Fruit fly (Drosophila melanogaster) whole organism, embryonic: ENCODE data around the gene CG31445.

Experiments used
- BEAF-32 ChIP-seq: fragments of 200-800 bp; sonication (Bioruptor generic); optimal IDR thresholded peaks from 3 replicates; lab custom pipeline; 2017; ENCODE audit warnings: missing biosample characterization, missing genetic modification characterization, mild to moderate bottlenecking, moderate library complexity, missing genetic modification reagents
- CG11695 ChIP-seq: fragments of 200-800 bp; sonication (Bioruptor generic); IDR thresholded peaks from 3 replicates; pipeline ENCODE4 v1.3.6; 2022; ENCODE audit warnings: missing biosample characterization, missing genetic modification characterization
- CG12155 ChIP-seq: fragments of 200-800 bp; sonication (Bioruptor generic); optimal IDR thresholded peaks from 3 replicates; lab custom pipeline; 2016; ENCODE audit warnings: missing biosample characterization, missing genetic modification characterization
- CG15514 ChIP-seq: fragments of 200-800 bp; sonication (Bioruptor generic); optimal IDR thresholded peaks from 3 replicates; lab custom pipeline; 2017; ENCODE audit warnings: missing biosample characterization, missing genetic modification characterization, mild to moderate bottlenecking, moderate library complexity, missing genetic modification reagents
- CG15696 ChIP-seq: fragments of 200-800 bp; sonication (Bioruptor generic); optimal IDR thresholded peaks from 2 replicates; lab custom pipeline; 2019; ENCODE audit warnings: missing biosample characterization, mild to moderate bottlenecking, missing genetic modification characterization, moderate library complexity
- CG16779 ChIP-seq: fragments of 200-800 bp; sonication (Bioruptor generic); IDR thresholded peaks from 2 replicates; pipeline ENCODE4 v1.3.6; 2022; ENCODE audit warnings: missing biosample characterization, missing genetic modification characterization
- CG17361 ChIP-seq: fragments of 200-800 bp; sonication (Bioruptor generic); IDR thresholded peaks from 3 replicates; pipeline ENCODE4 v1.3.6; 2022; ENCODE audit warnings: missing biosample characterization, missing genetic modification characterization
- CG18011 ChIP-seq: fragments of 200-800 bp; sonication (Bioruptor generic); optimal IDR thresholded peaks from 2 replicates; lab custom pipeline; 2017; ENCODE audit warnings: missing biosample characterization, missing genetic modification characterization, mild to moderate bottlenecking, moderate library complexity, missing genotype
- CG18599 ChIP-seq: fragments of 200-800 bp; sonication (Bioruptor generic); optimal IDR thresholded peaks from 3 replicates; lab custom pipeline; 2017; ENCODE audit warnings: missing biosample characterization, missing genetic modification characterization, mild to moderate bottlenecking, moderate library complexity, missing genetic modification reagents
- CG18619 ChIP-seq: fragments of 200-800 bp; sonication (Bioruptor generic); optimal IDR thresholded peaks from 3 replicates; lab custom pipeline; 2017; ENCODE audit warnings: missing biosample characterization, mild to moderate bottlenecking, missing genetic modification characterization
- CG2678 ChIP-seq: fragments of 200-800 bp; sonication (Bioruptor generic); optimal IDR thresholded peaks from 3 replicates; lab custom pipeline; 2019; ENCODE audit warnings: missing biosample characterization, mild to moderate bottlenecking, missing genetic modification characterization, moderate library complexity
- CG32532 ChIP-seq: fragments of 200-800 bp; sonication (Bioruptor generic); IDR thresholded peaks from 2 replicates; pipeline ENCODE4 v1.3.6; 2022; ENCODE audit warnings: missing biosample characterization, missing genetic modification characterization
- CG4424 ChIP-seq: fragments of 200-800 bp; sonication (Bioruptor generic); optimal IDR thresholded peaks from 3 replicates; lab custom pipeline; 2016; ENCODE audit warnings: missing biosample characterization, missing genetic modification characterization
- CG7556 ChIP-seq: fragments of 200-800 bp; sonication (Bioruptor generic); optimal IDR thresholded peaks from 2 replicates; lab custom pipeline; 2017; ENCODE audit warnings: missing biosample characterization, mild to moderate bottlenecking, missing genetic modification characterization
- CG7839 ChIP-seq: fragments of 200-800 bp; sonication (Bioruptor generic); optimal IDR thresholded peaks from 3 replicates; lab custom pipeline; 2018; ENCODE audit warnings: missing biosample characterization, mild to moderate bottlenecking, missing genetic modification characterization, moderate library complexity
- CG8290 ChIP-seq, 3 experiments: fragments of 200-800 bp; sonication (Bioruptor generic); optimal IDR thresholded peaks; 2 replicates each; lab custom pipeline; 2016 to 2019; ENCODE audit warnings: missing biosample characterization in 3 of 3, missing genetic modification characterization in 3 of 3, mild to moderate bottlenecking in 2 of 3, moderate library complexity in 1 of 3
- CG9727 ChIP-seq: fragments of 200-800 bp; sonication (Bioruptor generic); optimal IDR thresholded peaks from 3 replicates; lab custom pipeline; 2017; ENCODE audit warnings: missing biosample characterization, mild to moderate bottlenecking, missing genetic modification characterization
- D19A ChIP-seq: fragments of 200-800 bp; optimal IDR thresholded peaks from 3 replicates; lab custom pipeline; 2019; ENCODE audit warnings: missing biosample characterization, mild to moderate bottlenecking, missing genetic modification characterization, moderate library complexity
- Deaf1 ChIP-seq: fragments of 200-800 bp; optimal IDR thresholded peaks from 3 replicates; lab custom pipeline; 2019; ENCODE audit warnings: missing biosample characterization, mild to moderate bottlenecking, missing genetic modification characterization, moderate library complexity
- Hey ChIP-seq: fragments of 200-800 bp; sonication (Bioruptor generic); optimal IDR thresholded peaks from 3 replicates; lab custom pipeline; 2018; ENCODE audit warnings: missing biosample characterization, mild to moderate bottlenecking, missing genetic modification characterization
- Hmr ChIP-seq: fragments of 200-800 bp; sonication (Bioruptor generic); optimal IDR thresholded peaks from 3 replicates; lab custom pipeline; 2017; ENCODE audit warnings: mild to moderate bottlenecking, missing biosample characterization, missing genetic modification reagents, missing genetic modification characterization
- Lpt ChIP-seq: fragments of >200 bp; optimal IDR thresholded peaks from 2 replicates; lab custom pipeline; 2018; ENCODE audit warnings: missing biosample characterization, missing genetic modification characterization
- Med ChIP-seq: fragments of 200-800 bp; sonication (Bioruptor generic); peaks from one replicate; lab custom pipeline; 2016; ENCODE audit warnings: missing biosample characterization, missing genetic modification characterization, mild to moderate bottlenecking, inconsistent platforms, moderate library complexity
- Oli ChIP-seq: fragments of 200-800 bp; sonication (Bioruptor generic); optimal IDR thresholded peaks from 2 replicates; lab custom pipeline; 2018; ENCODE audit warnings: missing biosample characterization, mild to moderate bottlenecking, missing genetic modification characterization, moderate library complexity
- Sin3A ChIP-seq: fragments of >200 bp; optimal IDR thresholded peaks from 2 replicates; lab custom pipeline; 2018
- Sox100B ChIP-seq: fragments of 200-800 bp; sonication (Bioruptor generic); optimal IDR thresholded peaks from 3 replicates; lab custom pipeline; 2018; ENCODE audit warnings: missing biosample characterization, mild to moderate bottlenecking, missing genetic modification characterization
- Sry-β ChIP-seq: fragments of 200-800 bp; sonication (Bioruptor generic); optimal IDR thresholded peaks from 2 replicates; lab custom pipeline; 2018; ENCODE audit warnings: missing biosample characterization, mild to moderate bottlenecking, missing genetic modification characterization, moderate library complexity
- abd-A ChIP-seq: fragments of 200-800 bp; sonication (Bioruptor generic); optimal IDR thresholded peaks from 3 replicates; lab custom pipeline; 2019; ENCODE audit warnings: missing biosample characterization, mild to moderate bottlenecking, missing genetic modification characterization, moderate library complexity
- bigmax ChIP-seq: fragments of 200-800 bp; sonication (Bioruptor generic); optimal IDR thresholded peaks from 2 replicates; lab custom pipeline; 2018; ENCODE audit warnings: missing biosample characterization, mild to moderate bottlenecking, missing genetic modification characterization
- cad ChIP-seq: fragments of >200 bp; optimal IDR thresholded peaks from 2 replicates; lab custom pipeline; 2017; ENCODE audit warnings: missing biosample characterization, missing genetic modification characterization
- chinmo ChIP-seq: fragments of 200-800 bp; sonication (Bioruptor generic); IDR thresholded peaks from 4 replicates; pipeline ENCODE4 v1.3.6; 2022; ENCODE audit warnings: missing biosample characterization, missing genetic modification characterization; ENCODE audit not compliant: partially characterized antibody
- crol ChIP-seq: fragments of 200-800 bp; sonication (Bioruptor generic); IDR thresholded peaks from 2 replicates; pipeline ENCODE4 v1.3.6; 2022; ENCODE audit warnings: missing biosample characterization, missing genetic modification characterization
- dysf ChIP-seq: fragments of 200-800 bp; sonication (Bioruptor generic); IDR thresholded peaks from 3 replicates; pipeline ENCODE4 v1.3.6; 2022; ENCODE audit warnings: missing biosample characterization, missing genetic modification characterization
- emc ChIP-seq: fragments of 200-800 bp; sonication (Bioruptor generic); optimal IDR thresholded peaks from 2 replicates; lab custom pipeline; 2016; ENCODE audit warnings: missing biosample characterization, missing genetic modification characterization
- ewg ChIP-seq: fragments of 200-800 bp; sonication (Bioruptor generic); optimal IDR thresholded peaks from 3 replicates; lab custom pipeline; 2017; ENCODE audit warnings: mild to moderate bottlenecking, missing biosample characterization, missing genetic modification reagents, missing genetic modification characterization
- fu2 ChIP-seq: fragments of 200-800 bp; sonication (Bioruptor generic); optimal IDR thresholded peaks from 2 replicates; lab custom pipeline; 2016; ENCODE audit warnings: missing biosample characterization, missing genetic modification characterization
- nmo ChIP-seq: fragments of 200-800 bp; sonication (Bioruptor generic); optimal IDR thresholded peaks from 2 replicates; lab custom pipeline; 2018; ENCODE audit warnings: missing biosample characterization, mild to moderate bottlenecking, missing genetic modification characterization, moderate library complexity
- phol ChIP-seq: fragments of 200-800 bp; sonication (Bioruptor generic); optimal IDR thresholded peaks from 3 replicates; lab custom pipeline; 2018; ENCODE audit warnings: missing biosample characterization, mild to moderate bottlenecking, missing genetic modification characterization, moderate library complexity
- prd ChIP-seq, 3 experiments: fragments of >200 bp in 2 of 3; fragments of 200-800 bp in 1 of 3; sonication (Bioruptor generic) in 1 of 3; optimal IDR thresholded peaks in 2 of 3; IDR thresholded peaks in 1 of 3; 2 replicates in 2 of 3; 3 replicates in 1 of 3; pipeline versions ENCODE4 v1.3.6 to Lab custom; 2017 to 2022; ENCODE audit warnings: missing biosample characterization in 1 of 3, missing genetic modification characterization in 1 of 3
- row ChIP-seq: fragments of 200-800 bp; sonication (Bioruptor generic); IDR thresholded peaks from 3 replicates; pipeline ENCODE4 v1.3.6; 2022; ENCODE audit warnings: missing biosample characterization, missing genetic modification characterization
- seq ChIP-seq: fragments of 200-800 bp; sonication (Bioruptor generic); IDR thresholded peaks from 2 replicates; pipeline ENCODE4 v1.3.6; 2022; ENCODE audit warnings: missing biosample characterization, missing genetic modification characterization
- sr ChIP-seq: fragments of 200-800 bp; sonication (Bioruptor generic); IDR thresholded peaks from 3 replicates; pipeline ENCODE4 v1.3.6; 2022; ENCODE audit warnings: missing biosample characterization, missing genetic modification characterization
- tin ChIP-seq: fragments of 200-800 bp; sonication (Bioruptor generic); optimal IDR thresholded peaks from 3 replicates; lab custom pipeline; 2016; ENCODE audit warnings: missing biosample characterization, missing genetic modification characterization
- wek ChIP-seq: fragments of 200-800 bp; sonication (Bioruptor generic); optimal IDR thresholded peaks from 3 replicates; lab custom pipeline; 2018; ENCODE audit warnings: missing biosample characterization, mild to moderate bottlenecking, missing genetic modification characterization, moderate library complexity
- wor ChIP-seq: fragments of 200-800 bp; sonication (Bioruptor generic); IDR thresholded peaks from 2 replicates; pipeline ENCODE4 v1.3.6; 2022; ENCODE audit warnings: missing biosample characterization, missing genetic modification characterization

CG31445 gene

DNA sequence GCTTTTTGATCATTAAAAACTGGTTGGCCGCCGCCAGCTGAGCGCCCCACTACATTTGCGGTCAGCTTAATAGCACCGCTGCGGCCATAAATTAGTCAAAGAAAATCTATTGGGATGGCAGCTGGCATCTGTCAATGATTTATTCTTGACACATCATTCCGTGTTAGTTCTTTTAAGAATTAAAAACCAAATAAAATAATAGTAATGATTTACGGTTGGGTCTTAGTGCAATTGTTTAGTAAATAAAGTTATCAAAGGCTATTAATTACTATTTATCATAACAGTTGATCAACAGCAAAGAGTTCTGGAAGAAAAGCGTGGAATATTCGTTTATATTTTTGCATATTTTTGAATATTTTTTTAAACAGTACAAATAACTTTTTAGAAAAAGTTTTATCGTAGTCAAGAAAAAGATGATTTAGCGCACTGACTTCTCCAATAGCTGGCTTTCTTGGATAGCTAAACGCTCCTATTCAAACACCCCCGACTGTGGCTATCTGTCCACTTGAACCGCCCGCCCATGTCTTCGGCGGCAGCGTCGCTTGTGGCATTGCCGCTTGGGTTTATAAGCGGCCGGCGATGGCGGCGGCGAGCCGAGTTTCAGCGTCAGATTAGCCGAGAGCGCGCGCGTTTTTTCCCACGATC is 47.5 kb downstream of the CG31445 start, which contains the start of gene CG14515 (continued):
- TF ChIP-seq phol (tag; lab: Kevin White, UChicago) (peak; percentile 27), fu2 (GFP tag; lab: Kevin White, UChicago) (no peak), tin (GFP tag; lab: Kevin White, UChicago) (no peak), Sry-β (GFP tag; lab: Kevin White, UChicago) (no peak), Sin3A (lab: Kevin White, UChicago) (no peak), D19A (tag; lab: Kevin White, UChicago) (no peak), BEAF-32 (GFP tag; lab: Kevin White, UChicago) (no peak), CG15696 (tag; lab: Kevin White, UChicago) (no peak), Sox100B (GFP tag; lab: Kevin White, UChicago) (peak; percentile 47), CG17361 (GFP tag; lab: Robert Waterston, UW) (peak; percentile 44; the same call in 2 of the 3 replicates), nmo (GFP tag; lab: Kevin White, UChicago) (peak; percentile 59), CG2678 (tag; lab: Kevin White, UChicago) (peak; percentile 20), cad (GFP tag; lab: Kevin White, UChicago) (no peak), wor (no peak), CG18011 (GFP tag; lab: Kevin White, UChicago) (no peak), CG11695 (GFP tag; lab: Robert Waterston, UW) (0 out of 3 replicates have a peak, but pooled peaks have one; percentile 12), prd (optimal IDR thresholded peaks at IDR 0.05; lab: Kevin White, UChicago) (no peak), prd (GFP tag; IDR thresholded peaks at IDR 0.05; lab: Robert Waterston, UW) (no peak), CG32532 (no peak), CG7839 (tag; lab: Kevin White, UChicago) (peak; percentile 18), wek (GFP tag; lab: Kevin White, UChicago) (no peak), seq (no peak), CG12155 (GFP tag; lab: Kevin White, UChicago) (no peak), CG9727 (GFP tag; lab: Kevin White, UChicago) (no peak), CG4424 (GFP tag; lab: Kevin White, UChicago) (peak; percentile 21), dysf (GFP tag; lab: Robert Waterston, UW) (0 out of 3 replicates have a peak, but pooled peaks have one; percentile 30), Oli (peak; percentile 13), bigmax (GFP tag; lab: Kevin White, UChicago) (no peak), CG8290 (GFP tag; optimal IDR thresholded peaks at IDR 0.05; lab: Kevin White, UChicago) (no peak), CG8290 (tag; optimal IDR thresholded peaks at IDR 0.05; lab: Kevin White, UChicago) (no peak), emc (GFP tag; lab: Kevin White, UChicago) (no peak)

DNA sequence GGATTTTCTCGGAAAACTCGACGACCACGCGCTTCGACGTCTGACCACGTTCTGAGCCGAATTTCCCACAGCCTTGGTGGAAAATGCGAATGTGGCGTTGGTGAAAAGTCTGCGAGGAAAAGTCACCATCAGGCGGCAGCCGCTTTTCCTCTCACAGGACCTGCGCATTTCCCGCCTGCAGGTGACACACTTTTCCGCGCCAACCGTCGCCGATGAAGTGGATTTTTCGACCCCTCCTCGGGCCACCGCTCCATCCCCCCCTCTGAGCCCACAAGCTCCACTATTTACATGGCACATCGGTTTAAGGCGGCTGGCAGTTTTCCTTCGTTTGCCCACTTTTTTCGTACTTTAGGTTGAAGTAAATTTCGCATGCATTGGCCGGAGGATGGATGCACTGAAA is 49.7 kb downstream of the CG31445 start, which contains the start of gene jus:
jus (minus strand) TSS at position 38 of the 400 bp plus-strand sequence.
- no peak for TF ChIP-seq sr (GFP tag; lab: Robert Waterston, UW)
- 0 out of 2 replicates have a peak, but pooled peaks have one; percentile 45 for TF ChIP-seq CG16779 (GFP tag; lab: Robert Waterston, UW)
- TF ChIP-seq Deaf1 (tag; lab: Kevin White, UChicago), result peak; percentile 73
- TF ChIP-seq Med (GFP tag; lab: Kevin White, UChicago), result peak; percentile 55
- TF ChIP-seq CG18619 (GFP tag; lab: Kevin White, UChicago), result peak; percentile 9
- TF ChIP-seq Lpt (GFP tag; lab: Kevin White, UChicago), result no peak
- peak; percentile 33 for TF ChIP-seq CG7556 (GFP tag; lab: Kevin White, UChicago)
- TF ChIP-seq chinmo (GFP tag; lab: Robert Waterston, UW), result 0 out of 4 replicates have a peak, but pooled peaks have one; percentile 44
- peak; percentile 14 for TF ChIP-seq abd-A (tag; lab: Kevin White, UChicago)
- 0 out of 3 replicates have a peak, but pooled peaks have one; percentile 17 for TF ChIP-seq row (GFP tag; lab: Robert Waterston, UW)
- peak; percentile 76 for TF ChIP-seq ewg (GFP tag; lab: Kevin White, UChicago)
- TF ChIP-seq CG18599 (GFP tag; lab: Kevin White, UChicago), result peak; percentile 18
- TF ChIP-seq Hmr (GFP tag; lab: Kevin White, UChicago), result peak; percentile 35
- TF ChIP-seq Hey (tag; lab: Kevin White, UChicago), result no peak
- TF ChIP-seq crol, result peak; percentile 89
- TF ChIP-seq CG15514 (GFP tag; lab: Kevin White, UChicago), result peak; percentile 15
